Comparison of ENCODE assay signal across 1 fruit fly cellular context in the genomic region with DNA sequence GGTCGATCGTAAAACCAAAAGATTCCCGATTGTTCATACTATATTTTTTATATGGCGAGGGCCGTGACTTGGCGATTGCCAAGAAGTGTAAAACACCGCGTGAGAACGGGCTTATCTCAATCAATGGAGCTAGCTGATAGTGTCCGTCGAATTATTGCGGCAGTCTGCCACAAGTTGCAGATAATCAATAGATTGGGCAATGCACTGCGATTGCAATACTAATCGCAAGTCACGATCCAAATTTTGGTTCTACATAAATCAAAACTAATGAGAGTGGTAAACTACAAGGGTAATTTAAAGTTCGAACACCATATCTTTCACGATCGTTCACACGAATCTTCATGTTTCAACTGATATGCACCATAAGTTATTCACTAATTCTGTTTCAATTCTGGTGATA.
A peak's percentile ranks its signal among the peaks of the same experiment; 100 is the strongest.
TF ChIP-seq lines count a peak whose summit lies in the region.

No protein-coding gene starts in this region.

TF ChIP-seq in whole organism, embryonic, 481 proteins besides CTCF, POLR2A, EP300 and RAD21 (continued from another document):
- TF ChIP-seq tll (GFP tag; optimal IDR thresholded peaks at IDR 0.05; lab: Kevin White, UChicago) = no peak
- no peak for TF ChIP-seq CG8478 (optimal IDR thresholded peaks at IDR 0.05; lab: Kevin White, UChicago)
- TF ChIP-seq sug (tag; optimal IDR thresholded peaks at IDR 0.05; lab: Kevin White, UChicago) = peak; percentile 55
- TF ChIP-seq kah (GFP tag; optimal IDR thresholded peaks at IDR 0.05; lab: Kevin White, UChicago) = no peak
- peak; percentile 4 for TF ChIP-seq CG2678 (tag; optimal IDR thresholded peaks at IDR 0.05; lab: Kevin White, UChicago)
- no peak for TF ChIP-seq CG11247 (GFP tag; IDR thresholded peaks at IDR 0.05; lab: Robert Waterston, UW)
- TF ChIP-seq her (GFP tag; optimal IDR thresholded peaks at IDR 0.05; lab: Kevin White, UChicago) = no peak
- no peak for TF ChIP-seq ato (GFP tag; IDR thresholded peaks at IDR 0.05; lab: Robert Waterston, UW; ENCODE audit: partially characterized antibody)
- TF ChIP-seq Kr (GFP tag; optimal IDR thresholded peaks at IDR 0.05; lab: Kevin White, UChicago) = no peak
- no peak for TF ChIP-seq CG31441 (GFP tag; IDR thresholded peaks at IDR 0.05; lab: Robert Waterston, UW)
- peak; percentile 51 for TF ChIP-seq exex (tag; optimal IDR thresholded peaks at IDR 0.05; lab: Kevin White, UChicago)
- TF ChIP-seq Med (GFP tag; lab: Kevin White, UChicago) = peak; percentile 9
- TF ChIP-seq Pdp1 (GFP tag; optimal IDR thresholded peaks at IDR 0.05; lab: Kevin White, UChicago) = peak in 1 of 2 experiments; percentile 12
- no peak for TF ChIP-seq tap (tag; optimal IDR thresholded peaks at IDR 0.05; lab: Kevin White, UChicago)
- TF ChIP-seq pzg (GFP tag; optimal IDR thresholded peaks at IDR 0.05; lab: Kevin White, UChicago) = no peak
- no peak for TF ChIP-seq CG2712 (tag; optimal IDR thresholded peaks at IDR 0.05; lab: Kevin White, UChicago)
- TF ChIP-seq Ada2b (GFP tag; IDR thresholded peaks at IDR 0.05; lab: Robert Waterston, UW) = no peak
